Worm (Caenorhabditis elegans): ENCODE data around the gene ham-2.

- TF ChIP-seq dve-1 (tag; optimal IDR thresholded peaks at IDR 0.05) (no peak), ceh-48 (tag; optimal IDR thresholded peaks at IDR 0.05) (no peak), T23F11.4 (GFP tag; optimal IDR thresholded peaks at IDR 0.05) (no peak), syd-9 (tag; optimal IDR thresholded peaks at IDR 0.05) (no peak), K09A11.1 (tag; optimal IDR thresholded peaks at IDR 0.05; ENCODE audit: insufficient read depth) (no peak), ceh-6 (GFP tag; optimal IDR thresholded peaks at IDR 0.05) (no peak), ceh-31 (tag; optimal IDR thresholded peaks at IDR 0.05) (no peak), unc-86 (tag; optimal IDR thresholded peaks at IDR 0.05) (no peak), pha-4 (tag; optimal IDR thresholded peaks at IDR 0.05) (no peak), ets-4 (tag; optimal IDR thresholded peaks at IDR 0.05) (no peak)
These were observed 51.3 kb downstream of the ham-2 start, which contains the start of gene spat-3 for ce11 chrX:4605828-4606227.
